Comparison of ENCODE assay signal across 1 fruit fly cellular context in genomic region chr2L:4830490-4830889, dm6.
TF ChIP-seq lines count a peak whose summit lies in the region.

TSS of gene Fnta (minus strand) at chr2L:4830693.

TF ChIP-seq in whole organism, embryonic, 481 proteins besides CTCF, POLR2A, EP300 and RAD21 (continued from another document):
- TF ChIP-seq chinmo (GFP tag; IDR thresholded peaks at IDR 0.05; lab: Robert Waterston, UW; ENCODE audit: partially characterized antibody) (peak; percentile 46; the same call in 1 of the 4 replicates), Scr (GFP tag; IDR thresholded peaks at IDR 0.05; lab: Robert Waterston, UW; ENCODE audit: partially characterized antibody) (peak; percentile 81), CG2116 (GFP tag; optimal IDR thresholded peaks at IDR 0.05; lab: Kevin White, UChicago) (peak; percentile 45), gcm (GFP tag; optimal IDR thresholded peaks at IDR 0.05; lab: Kevin White, UChicago) (peak; percentile 51), Dll (GFP tag; IDR thresholded peaks at IDR 0.05; lab: Robert Waterston, UW; ENCODE audit: partially characterized antibody) (peak; percentile 88), Hr78 (GFP tag; optimal IDR thresholded peaks at IDR 0.05; lab: Kevin White, UChicago) (no peak), tna (GFP tag; IDR thresholded peaks at IDR 0.05; lab: Robert Waterston, UW; ENCODE audit: partially characterized antibody) (peak; percentile 97), hth (optimal IDR thresholded peaks at IDR 0.05; lab: Kevin White, UChicago) (no peak), gcm2 (GFP tag; optimal IDR thresholded peaks at IDR 0.05; lab: Kevin White, UChicago) (no peak), stwl (tag; optimal IDR thresholded peaks at IDR 0.05; lab: Kevin White, UChicago) (peak; percentile 77), trem (tag; optimal IDR thresholded peaks at IDR 0.05; lab: Kevin White, UChicago) (peak; percentile 32), Opbp (GFP tag; IDR thresholded peaks at IDR 0.05; lab: Robert Waterston, UW; ENCODE audit: partially characterized antibody) (peak; percentile 93; the same call in 2 of the 3 replicates), MBD-R2 (GFP tag; IDR thresholded peaks at IDR 0.05; lab: Robert Waterston, UW) (peak; percentile 64), CG14710 (tag; optimal IDR thresholded peaks at IDR 0.05; lab: Kevin White, UChicago) (peak; percentile 18), MESR4 (GFP tag; optimal IDR thresholded peaks at IDR 0.05; lab: Kevin White, UChicago) (peak; percentile 66), CG9797 (GFP tag; optimal IDR thresholded peaks at IDR 0.05; lab: Kevin White, UChicago) (peak; percentile 26), Dp (GFP tag; optimal IDR thresholded peaks at IDR 0.05; lab: Kevin White, UChicago) (peak; percentile 80), pzg (GFP tag; optimal IDR thresholded peaks at IDR 0.05; lab: Kevin White, UChicago) (peak; percentile 47), Rfx (GFP tag; IDR thresholded peaks at IDR 0.05; lab: Robert Waterston, UW) (no peak), E2f2 (GFP tag; IDR thresholded peaks at IDR 0.05; lab: Robert Waterston, UW) (peak; percentile 89), odd (GFP tag; optimal IDR thresholded peaks at IDR 0.05; lab: Kevin White, UChicago) (no peak), gfzf (GFP tag; optimal IDR thresholded peaks at IDR 0.05; lab: Kevin White, UChicago) (peak; percentile 32), CG15514 (GFP tag; optimal IDR thresholded peaks at IDR 0.05; lab: Kevin White, UChicago) (peak; percentile 35), bbx (GFP tag; IDR thresholded peaks at IDR 0.05; lab: Robert Waterston, UW; ENCODE audit: partially characterized antibody) (peak; percentile 96), inv (GFP tag; IDR thresholded peaks at IDR 0.05; lab: Robert Waterston, UW; ENCODE audit: partially characterized antibody) (peak; percentile 36), tup (GFP tag; optimal IDR thresholded peaks at IDR 0.05; lab: Kevin White, UChicago) (no peak), hb (GFP tag; IDR thresholded peaks at IDR 0.05; lab: Robert Waterston, UW; ENCODE audit: partially characterized antibody) (peak; percentile 88), CG12219 (GFP tag; optimal IDR thresholded peaks at IDR 0.05; lab: Kevin White, UChicago) (no peak), CG15073 (GFP tag; optimal IDR thresholded peaks at IDR 0.05; lab: Kevin White, UChicago) (no peak), nerfin-2 (GFP tag; IDR thresholded peaks at IDR 0.05; lab: Robert Waterston, UW; ENCODE audit: partially characterized antibody) (peak; percentile 97), rib (GFP tag; IDR thresholded peaks at IDR 0.05; lab: Robert Waterston, UW) (no peak), Med (GFP tag; lab: Kevin White, UChicago) (peak; percentile 8), CG13287 (GFP tag; IDR thresholded peaks at IDR 0.05; lab: Robert Waterston, UW; ENCODE audit: partially characterized antibody) (peak; percentile 88), CG13894 (tag; optimal IDR thresholded peaks at IDR 0.05; lab: Kevin White, UChicago) (no peak), sna (GFP tag; IDR thresholded peaks at IDR 0.05; lab: Robert Waterston, UW; ENCODE audit: partially characterized antibody) (peak; percentile 89), dpn (GFP tag; optimal IDR thresholded peaks at IDR 0.05; lab: Kevin White, UChicago) (no peak), Ravus (GFP tag; IDR thresholded peaks at IDR 0.05; lab: Robert Waterston, UW) (no peak), CG2129 (GFP tag; IDR thresholded peaks at IDR 0.05; lab: Robert Waterston, UW; ENCODE audit: partially characterized antibody) (peak; percentile 24; the same call in 1 of the 2 replicates), CG4360 (GFP tag; IDR thresholded peaks at IDR 0.05; lab: Robert Waterston, UW) (peak; percentile 16; the same call in 1 of the 2 replicates), YL-1 (GFP tag; optimal IDR thresholded peaks at IDR 0.05; lab: Kevin White, UChicago) (peak; percentile 19), CG17829 (tag; optimal IDR thresholded peaks at IDR 0.05; lab: Kevin White, UChicago) (peak; percentile 32), CG34224 (GFP tag; IDR thresholded peaks at IDR 0.05; lab: Robert Waterston, UW; ENCODE audit: partially characterized antibody) (peak; percentile 93), HLH4C (GFP tag; IDR thresholded peaks at IDR 0.05; lab: Robert Waterston, UW; ENCODE audit: partially characterized antibody) (peak; percentile 94), BEAF-32 (GFP tag; optimal IDR thresholded peaks at IDR 0.05; lab: Kevin White, UChicago) (peak; percentile 54), CG6791 (GFP tag; IDR thresholded peaks at IDR 0.05; lab: Robert Waterston, UW; ENCODE audit: partially characterized antibody) (peak; percentile 93), CG18599 (GFP tag; optimal IDR thresholded peaks at IDR 0.05; lab: Kevin White, UChicago) (no peak), phol (tag; optimal IDR thresholded peaks at IDR 0.05; lab: Kevin White, UChicago) (no peak), amos (GFP tag; IDR thresholded peaks at IDR 0.05; lab: Robert Waterston, UW; ENCODE audit: partially characterized antibody) (peak; percentile 80; the same call in 1 of the 2 replicates), fu2 (GFP tag; optimal IDR thresholded peaks at IDR 0.05; lab: Kevin White, UChicago) (no peak), CG7928 (GFP tag; optimal IDR thresholded peaks at IDR 0.05; lab: Kevin White, UChicago) (no peak), sd (tag; optimal IDR thresholded peaks at IDR 0.05; lab: Kevin White, UChicago) (peak; percentile 54), D (optimal IDR thresholded peaks at IDR 0.05; lab: Kevin White, UChicago) (no peak), D (GFP tag; optimal IDR thresholded peaks at IDR 0.05; lab: Kevin White, UChicago) (no peak), CG7357 (GFP tag; IDR thresholded peaks at IDR 0.05; lab: Robert Waterston, UW) (no peak), hbn (GFP tag; IDR thresholded peaks at IDR 0.05; lab: Robert Waterston, UW; ENCODE audit: partially characterized antibody) (peak; percentile 78), mld (GFP tag; IDR thresholded peaks at IDR 0.05; lab: Robert Waterston, UW; ENCODE audit: partially characterized antibody) (peak; percentile 91), Bgb (GFP tag; IDR thresholded peaks at IDR 0.05; lab: Robert Waterston, UW; ENCODE audit: partially characterized antibody) (peak; percentile 90)
